Worm (Caenorhabditis elegans) whole organism, L4/young adult: ENCODE measurements around the gene peli-1.
"Not testable (repeated sequence)": the region's sequence is repeated elsewhere in the genome, so short reads cannot be mapped to it uniquely, and the experiment has no call there.

ENCODE experiments used
- W03F9.2 ChIP-seq: fragments of 150-350 bp; optimal IDR thresholded peaks from 2 replicates; lab custom pipeline; 2014; ENCODE audit warnings: missing biosample characterization, missing genetic modification characterization
- dao-5 ChIP-seq: sonication (generic microtip); optimal IDR thresholded peaks from 2 replicates; lab custom pipeline; 2016; ENCODE audit warnings: missing genotype, missing genetic modification characterization, moderate library complexity, missing compliant biosample characterization
- him-1 ChIP-seq: sonication (generic microtip); optimal IDR thresholded peaks from 2 replicates; lab custom pipeline; 2016; ENCODE audit warnings: missing genotype, missing genetic modification reagents, missing genetic modification characterization, missing compliant biosample characterization

Gene peli-1

DNA sequence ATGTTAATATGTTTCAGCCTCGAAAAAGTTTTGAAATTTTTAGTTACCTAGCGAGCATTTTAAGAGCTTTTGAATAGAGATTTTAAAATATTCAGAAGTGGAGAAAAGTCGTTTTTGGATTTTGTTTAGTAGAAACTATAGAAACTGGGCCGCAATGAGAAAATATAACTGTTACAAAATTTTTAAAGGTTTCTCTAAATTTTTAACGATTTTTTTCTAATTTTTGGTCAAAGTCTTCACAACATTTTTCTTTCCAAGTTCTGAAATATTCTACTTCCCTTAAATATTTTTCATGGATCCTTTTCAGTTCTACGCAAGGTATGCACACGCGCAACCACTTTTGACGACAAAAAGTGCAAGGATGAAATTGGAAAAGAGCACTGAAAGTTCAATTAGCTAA lies at the start of gene peli-1:
peli-1 (plus strand) TSS at position 301 of the 400 bp plus-strand sequence.
- TF ChIP-seq him-1 (tag; lab: Kevin White, UChicago): no peak

DNA sequence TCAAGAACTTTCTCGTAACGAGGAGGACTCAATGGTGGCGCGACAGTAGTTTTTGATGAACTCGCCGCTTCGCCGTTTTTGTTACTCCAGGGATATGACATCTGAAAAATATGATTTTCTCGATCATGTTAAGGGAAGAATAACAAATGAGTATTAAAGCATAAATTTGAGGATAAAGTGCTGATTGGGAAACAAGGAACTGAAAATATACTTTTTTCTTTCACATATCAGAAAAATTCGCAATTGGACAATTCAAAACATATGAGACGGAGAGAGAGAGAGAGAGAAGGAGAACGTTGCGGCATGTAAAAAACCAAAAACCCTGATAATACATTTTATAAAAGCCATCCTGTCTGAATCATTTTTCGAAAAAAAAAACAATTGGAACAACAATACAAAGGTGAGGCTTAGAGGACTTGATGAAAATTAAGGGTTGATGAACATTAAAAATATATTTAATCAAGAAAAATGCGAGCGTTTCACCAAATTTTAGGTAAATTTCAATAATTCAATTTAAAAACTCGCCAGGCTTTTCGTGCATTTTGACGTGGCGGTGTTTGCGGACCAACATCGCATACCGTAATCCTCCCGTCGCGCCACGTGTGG lies 44.9 kb upstream of the peli-1 start, which contains the start of the genes mut-14 and C14C11.2:
mut-14 (minus strand) TSS at position 101 of the 606 bp plus-strand sequence.
C14C11.2 (plus strand) TSS at position 556 of the 606 bp plus-strand sequence.
- TF ChIP-seq him-1 (tag; lab: Kevin White, UChicago) (no peak), dao-5 (tag; lab: Kevin White, UChicago) (no peak), W03F9.2 (tag; lab: Kevin White, UChicago) (no peak)

DNA sequence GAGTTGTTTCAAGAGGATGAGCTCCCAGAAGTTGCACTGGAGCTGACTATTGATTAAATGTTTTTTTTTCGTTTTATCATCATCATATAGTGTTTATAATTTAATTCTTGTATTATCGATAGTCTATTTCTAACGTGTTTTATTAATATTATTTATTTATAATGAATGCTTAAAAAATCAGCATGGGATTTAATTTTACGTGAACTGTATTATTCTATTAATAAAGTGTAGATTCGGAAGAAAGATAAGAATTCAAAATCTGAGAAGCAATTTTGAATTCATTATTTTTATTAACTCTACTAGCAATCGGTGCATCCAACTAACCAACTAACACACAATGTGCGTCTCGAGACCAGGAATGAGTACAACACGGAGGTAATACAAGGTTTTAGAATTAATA lies 42.3 kb upstream of the peli-1 start, which contains the start of gene C14C11.1:
C14C11.1 (plus strand) TSS at position 301 of the 400 bp plus-strand sequence.
- TF ChIP-seq W03F9.2, dao-5, him-1 (tag; lab: Kevin White, UChicago): not testable (repeated sequence)

DNA sequence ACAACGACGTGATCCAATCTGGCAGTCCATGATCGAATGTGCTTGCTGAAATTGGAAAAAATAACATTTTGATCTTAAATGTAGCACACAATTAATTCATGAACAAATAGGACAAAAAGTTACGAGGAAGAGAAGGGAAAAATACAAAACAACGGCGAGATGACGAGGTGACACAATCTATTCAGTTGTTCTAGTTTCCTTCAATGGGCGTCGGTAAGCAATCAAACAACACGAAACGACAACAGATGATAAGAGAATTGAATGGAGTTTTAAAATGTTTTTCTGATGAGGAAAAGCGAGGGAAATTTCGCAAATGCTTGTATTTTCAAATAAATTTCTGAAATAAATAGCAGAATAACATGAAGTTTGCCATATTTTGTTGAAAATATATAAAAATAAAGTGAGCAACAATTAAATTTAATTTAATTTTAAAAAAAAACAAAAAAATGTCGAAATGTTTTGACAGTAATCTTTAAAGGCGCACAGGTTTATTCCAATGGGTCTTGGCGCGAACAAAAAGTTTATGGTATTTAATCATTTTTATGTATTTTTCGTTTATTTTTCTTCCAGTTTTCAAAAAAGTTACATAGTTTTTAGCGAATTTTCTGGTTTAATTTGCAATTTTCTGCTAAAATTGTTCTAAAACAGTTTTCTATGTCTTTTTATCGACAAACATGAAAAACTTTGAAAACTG lies 39.4 kb upstream of the peli-1 start, which contains the start of gene C14C11.7:
C14C11.7 (minus strand) TSS at position 51 of the 694 bp plus-strand sequence.
- no peak for TF ChIP-seq dao-5 (tag; lab: Kevin White, UChicago)
- TF ChIP-seq him-1 (tag; lab: Kevin White, UChicago): no peak
- TF ChIP-seq W03F9.2 (tag; lab: Kevin White, UChicago): no peak

DNA sequence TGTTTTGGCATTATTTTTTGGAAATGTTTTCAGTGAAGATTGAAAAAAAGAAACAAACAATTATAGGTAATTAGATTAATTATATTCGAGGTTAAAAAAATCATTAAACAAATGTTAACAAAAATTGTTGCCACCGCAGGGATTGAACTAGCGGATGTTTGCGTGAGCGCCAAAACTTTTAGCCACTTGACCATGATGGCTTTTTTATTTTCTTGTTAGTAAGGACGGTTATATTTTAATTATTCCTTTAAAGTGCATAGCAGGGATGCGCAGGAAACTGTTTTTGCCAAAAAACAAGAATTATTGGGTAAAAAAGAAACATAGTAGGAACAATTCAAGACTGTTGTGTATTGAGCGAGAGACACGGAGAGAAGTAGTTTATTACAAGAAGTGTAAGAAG lies 38.3 kb upstream of the peli-1 start:
- TF ChIP-seq dao-5 (tag; lab: Kevin White, UChicago) (no peak), W03F9.2 (tag; lab: Kevin White, UChicago) (peak; percentile 18)

DNA sequence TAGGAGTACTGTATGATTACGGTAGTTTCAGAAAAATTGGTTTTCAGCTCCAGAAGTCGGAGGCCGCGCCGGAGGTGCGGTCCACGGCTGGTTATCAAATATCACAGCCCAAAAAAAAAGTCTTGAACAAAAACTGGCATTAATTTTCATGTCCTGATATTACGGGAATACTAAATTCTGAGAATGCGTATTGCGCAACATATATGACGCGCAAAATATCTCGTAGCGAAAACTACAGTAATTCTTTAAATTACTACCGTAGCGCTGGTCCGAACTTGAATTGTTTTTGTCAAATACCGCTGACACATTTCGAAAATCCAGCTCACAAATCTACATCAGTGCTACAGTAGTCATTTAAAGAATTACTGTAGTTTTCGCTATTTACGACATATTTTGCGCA lies 36.6 kb upstream of the peli-1 start:
- TF ChIP-seq him-1 (tag; lab: Kevin White, UChicago): no peak
- TF ChIP-seq W03F9.2 (tag; lab: Kevin White, UChicago): no peak
- no peak for TF ChIP-seq dao-5 (tag; lab: Kevin White, UChicago)

DNA sequence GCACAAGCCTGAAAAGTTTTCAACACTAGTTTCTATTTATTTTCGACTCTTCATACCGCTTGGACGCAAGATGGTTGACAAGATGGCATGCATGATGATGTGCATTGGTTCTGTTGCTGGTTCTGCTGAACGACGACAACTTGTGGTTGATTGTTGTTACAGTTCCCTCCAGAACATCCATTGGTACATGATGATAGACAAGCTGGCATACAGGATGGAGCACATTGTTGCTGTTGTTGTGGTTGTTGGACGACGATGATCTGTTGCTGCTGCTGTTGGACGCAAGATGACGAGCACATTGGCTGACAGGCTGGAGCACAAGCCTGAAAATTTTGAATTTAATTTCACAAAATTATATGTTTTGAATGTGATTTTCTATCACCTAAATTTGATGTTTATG lies 33.3 kb upstream of the peli-1 start:
- TF ChIP-seq him-1 (tag; lab: Kevin White, UChicago) (no peak), W03F9.2 (tag; lab: Kevin White, UChicago) (no peak), dao-5 (tag; lab: Kevin White, UChicago) (no peak)

DNA sequence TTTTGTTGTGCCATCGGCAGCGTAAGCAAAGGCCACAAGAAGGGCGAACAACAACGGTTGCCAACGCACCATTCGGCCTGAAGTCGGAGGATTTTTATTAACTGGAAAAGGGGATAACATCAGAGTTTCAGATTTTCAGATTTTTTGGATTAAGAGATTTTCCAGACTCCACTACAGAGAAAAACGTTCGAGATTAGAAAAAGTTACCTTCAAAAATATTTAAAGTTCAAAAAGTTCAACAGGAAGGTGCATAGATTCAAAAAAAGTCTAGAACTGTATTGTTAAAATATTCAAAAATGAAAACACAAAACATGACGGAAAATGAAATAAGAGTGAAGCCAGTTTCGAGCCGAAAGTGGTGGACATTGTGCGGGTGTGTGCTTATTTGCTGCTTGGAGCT lies 29.6 kb upstream of the peli-1 start, which contains the start of gene pqn-13:
pqn-13 (minus strand) TSS at position 101 of the 400 bp plus-strand sequence.
- no peak for TF ChIP-seq W03F9.2 (tag; lab: Kevin White, UChicago)
- no peak for TF ChIP-seq dao-5 (tag; lab: Kevin White, UChicago)
- no peak for TF ChIP-seq him-1 (tag; lab: Kevin White, UChicago)

DNA sequence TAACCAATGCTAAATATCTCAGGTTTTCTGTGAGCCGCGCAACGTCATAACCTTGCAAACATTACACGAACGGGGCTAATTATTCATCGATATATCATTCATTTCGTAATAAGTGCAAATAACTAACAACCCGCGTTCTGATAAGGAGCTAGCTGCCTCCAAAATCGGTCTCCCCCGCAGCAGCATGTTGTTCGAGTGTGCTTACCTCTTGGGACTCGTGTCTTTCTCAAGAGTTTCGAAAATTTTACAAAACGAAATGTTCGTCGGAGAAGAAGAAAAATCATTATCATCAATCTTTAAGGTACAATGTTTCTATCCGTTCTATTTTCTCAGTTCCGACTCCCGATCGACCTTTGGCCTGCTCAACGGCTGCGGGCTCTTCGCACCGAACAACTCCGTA lies 27.7 kb upstream of the peli-1 start:
- TF ChIP-seq dao-5 (tag; lab: Kevin White, UChicago) (no peak), W03F9.2 (tag; lab: Kevin White, UChicago) (no peak)

DNA sequence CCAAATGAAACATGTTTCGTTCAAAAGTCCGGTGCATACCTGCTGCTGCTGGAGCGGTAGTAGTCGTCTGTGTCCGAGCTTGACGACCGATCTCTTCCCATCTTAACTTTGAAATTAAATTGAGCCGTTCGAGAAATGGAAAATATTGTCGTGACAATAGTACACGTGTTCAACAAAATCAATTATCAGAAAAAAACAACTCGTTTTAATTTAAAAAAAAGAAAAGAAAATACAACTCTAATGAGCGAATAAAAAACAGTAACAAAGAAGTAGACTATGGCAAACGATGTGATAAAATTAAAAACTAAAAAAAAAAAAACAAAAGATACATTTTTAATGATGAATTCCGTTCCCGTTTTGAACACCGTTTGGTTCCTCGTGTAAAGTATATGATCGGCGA lies 23.1 kb upstream of the peli-1 start, which contains the start of gene prp-39:
prp-39 (minus strand) TSS at position 101 of the 400 bp plus-strand sequence.
- TF ChIP-seq W03F9.2 (tag; lab: Kevin White, UChicago) (no peak), him-1 (tag; lab: Kevin White, UChicago) (no peak), dao-5 (tag; lab: Kevin White, UChicago) (no peak)

DNA sequence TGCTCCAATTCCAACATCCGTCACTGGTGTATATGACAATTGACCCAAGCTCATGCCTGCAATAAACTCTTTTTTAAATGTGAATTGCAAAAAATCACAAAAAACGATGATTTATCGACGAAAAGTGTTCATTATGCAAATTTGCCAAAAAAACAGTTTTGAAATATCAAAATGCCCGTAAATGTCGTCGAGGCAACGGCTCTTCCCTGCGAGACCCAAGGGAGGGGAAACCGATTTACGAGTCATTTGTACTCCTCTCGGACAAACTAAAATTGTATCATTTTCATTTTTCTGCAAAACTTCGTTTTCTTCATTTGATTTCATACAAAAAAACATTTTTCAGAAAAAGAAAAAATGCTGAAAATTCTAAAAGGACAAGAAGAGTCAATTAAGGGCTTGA lies 21.1 kb upstream of the peli-1 start, which contains the start of the genes hmgs-1 and F25B4.4:
hmgs-1 (minus strand) TSS at position 56 of the 400 bp plus-strand sequence.
F25B4.4 (plus strand) TSS at position 340 of the 400 bp plus-strand sequence.
- TF ChIP-seq dao-5 (tag; lab: Kevin White, UChicago) (no peak), him-1 (tag; lab: Kevin White, UChicago) (peak; percentile 19), W03F9.2 (tag; lab: Kevin White, UChicago) (peak; percentile 85)

DNA sequence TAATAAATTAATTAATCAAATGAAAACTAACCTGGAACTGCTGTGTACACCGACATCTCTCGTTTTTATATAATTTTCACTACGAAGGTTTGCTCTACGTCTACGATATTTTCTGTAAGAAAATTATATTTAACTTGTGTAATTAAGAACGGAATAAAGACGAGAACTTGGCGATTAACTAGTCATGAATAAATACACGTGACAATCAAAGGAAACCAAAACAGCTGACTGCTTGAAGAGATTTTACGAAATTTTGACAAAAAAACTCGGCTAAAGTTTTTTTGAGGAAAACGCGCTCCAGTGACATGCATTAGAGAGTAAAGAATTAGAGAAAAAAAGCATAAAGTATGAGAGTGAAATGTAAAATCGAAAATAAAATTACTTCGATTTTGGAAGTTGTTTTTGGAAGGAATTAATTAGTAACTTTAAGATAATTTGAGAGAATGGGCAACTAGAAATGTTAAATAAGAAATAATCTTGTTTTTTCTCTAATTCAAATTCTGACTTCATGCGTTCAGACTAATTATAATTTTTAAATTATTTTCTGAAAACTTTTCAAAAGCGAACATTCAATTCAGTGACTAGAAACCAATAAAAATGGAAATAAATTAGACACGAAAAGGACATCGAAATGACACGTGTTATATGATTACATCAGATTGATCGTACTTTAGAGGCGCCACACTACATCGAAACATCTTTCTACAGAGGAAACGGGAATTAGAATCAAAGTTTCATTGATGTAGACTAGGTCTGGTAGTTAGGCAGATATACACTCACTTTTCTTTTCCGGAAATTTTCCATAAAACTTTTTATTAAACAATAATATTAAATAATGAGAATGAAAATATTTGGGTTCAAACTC lies 18.3 kb upstream of the peli-1 start, which contains the start of gene F25B4.7:
F25B4.7 (minus strand) TSS at position 112 of the 865 bp plus-strand sequence.
- TF ChIP-seq dao-5 (tag; lab: Kevin White, UChicago): no peak
- no peak for TF ChIP-seq W03F9.2 (tag; lab: Kevin White, UChicago)
- no peak for TF ChIP-seq him-1 (tag; lab: Kevin White, UChicago)
